Worm (Caenorhabditis elegans) whole organism, L2 larva: Measurements from ENCODE around the gene srw-36.

Experiments used
- F13H6.1 ChIP-seq: sonication (generic microtip); optimal IDR thresholded peaks from 2 replicates; lab custom pipeline; 2016; ENCODE audit warnings: missing genetic modification characterization, missing compliant biosample characterization
- ama-1 ChIP-seq: fragments of 150-350 bp; optimal IDR thresholded peaks from 2 replicates; lab custom pipeline; 2018; ENCODE audit warnings: inconsistent platforms
- ceh-82 ChIP-seq: fragments of 150-350 bp; optimal IDR thresholded peaks from 2 replicates; lab custom pipeline; 2014; ENCODE audit warnings: missing biosample characterization, missing genetic modification characterization
- mdl-1 ChIP-seq, 2 experiments: fragments of 150-350 bp in 1 of 2; sonication (generic microtip) in 1 of 2; optimal IDR thresholded peaks; 2 replicates each; lab custom pipeline; 2017; ENCODE audit warnings: missing biosample characterization in 2 of 2, missing genetic modification characterization in 2 of 2
- nhr-77 ChIP-seq: fragments of 150-350 bp; optimal IDR thresholded peaks from 2 replicates; lab custom pipeline; 2014; ENCODE audit warnings: missing biosample characterization, missing genetic modification characterization
- snpc-4 ChIP-seq: fragments of 150-350 bp; optimal IDR thresholded peaks from 2 replicates; lab custom pipeline; 2014; ENCODE audit warnings: missing biosample characterization, missing genetic modification characterization
- unc-62 ChIP-seq: fragments of 150-350 bp; optimal IDR thresholded peaks from 2 replicates; lab custom pipeline; 2014; ENCODE audit warnings: missing biosample characterization, missing genetic modification reagents, missing genetic modification characterization

ce11 chrV:16683359-16683758, 373 bp downstream of the srw-36 start:
- TF ChIP-seq ama-1 (lab: Kevin White, UChicago): no peak
- TF ChIP-seq nhr-77 (tag; lab: Kevin White, UChicago): no peak
- no peak for TF ChIP-seq ceh-82 (tag; lab: Kevin White, UChicago)
- TF ChIP-seq snpc-4 (tag; lab: Kevin White, UChicago): no peak
- TF ChIP-seq mdl-1 (tag; optimal IDR thresholded peaks at IDR 0.05; lab: Kevin White, UChicago): no peak
- TF ChIP-seq unc-62 (GFP tag; lab: Kevin White, UChicago): no peak
- TF ChIP-seq F13H6.1 (tag; lab: Kevin White, UChicago): no peak
